Worm (Caenorhabditis elegans) whole organism, midembryonic: ENCODE results near the gene gpx-5.

Source experiments
- cog-1 ChIP-seq: sonication (generic microtip); optimal IDR thresholded peaks from 2 replicates; lab custom pipeline; 2016; ENCODE audit warnings: missing genetic modification characterization, missing compliant biosample characterization
- flt-1 ChIP-seq: fragments of 200-800 bp; sonication (Bioruptor generic); IDR thresholded peaks from 2 replicates; pipeline ENCODE4 v1.3.6; 2022; ENCODE audit warnings: missing genetic modification characterization, missing compliant biosample characterization
- med-1 ChIP-seq: sonication (generic microtip); optimal IDR thresholded peaks from 2 replicates; lab custom pipeline; 2017; ENCODE audit warnings: missing genetic modification characterization, mild to moderate bottlenecking, missing compliant biosample characterization, antibody characterized with exemption, missing genetic modification reagents; ENCODE audit not compliant: insufficient read depth
- tab-1 ChIP-seq: fragments of 200-800 bp; sonication (Bioruptor generic); IDR thresholded peaks from 2 replicates; pipeline ENCODE4 v1.3.6; 2022; ENCODE audit warnings: missing genetic modification characterization, missing compliant biosample characterization
- ztf-29 ChIP-seq: fragments of 200-800 bp; sonication (Bioruptor generic); IDR thresholded peaks from 2 replicates; pipeline ENCODE4 v1.3.6; 2022; ENCODE audit warnings: missing genetic modification reagents, missing genetic modification characterization, missing compliant biosample characterization

DNA sequence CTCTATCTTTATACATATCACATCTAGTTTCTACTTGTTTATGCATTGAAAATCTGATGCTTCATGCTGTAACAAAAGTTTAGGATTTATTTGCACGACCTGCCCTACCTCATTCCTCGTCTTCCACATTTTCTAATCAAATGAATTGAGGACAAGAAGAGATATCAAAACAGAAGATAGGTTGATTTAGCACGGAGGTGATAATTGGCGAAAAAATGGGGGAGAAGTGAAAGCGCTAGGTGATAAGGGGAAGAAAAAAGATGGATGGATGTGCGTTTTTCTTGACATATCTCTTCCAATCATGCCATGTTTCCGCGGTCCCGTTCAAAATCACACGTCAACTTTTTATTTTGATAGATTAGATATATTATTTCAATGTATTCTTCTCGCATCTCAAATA lies 23.7 kb downstream of the gpx-5 start:
- TF ChIP-seq cog-1 (tag; lab: Kevin White, UChicago), result no peak
- no peak for TF ChIP-seq flt-1 (GFP tag; lab: Robert Waterston, UW)
- TF ChIP-seq med-1 (GFP tag; lab: Kevin White, UChicago), result no peak
- TF ChIP-seq tab-1 (GFP tag; lab: Robert Waterston, UW), result no peak
- TF ChIP-seq ztf-29 (GFP tag; lab: Robert Waterston, UW), result no peak
